Worm (Caenorhabditis elegans) whole organism, late embryonic: Measurements from ENCODE around the gene srlf-10.

ENCODE experiments used
- ceh-14 ChIP-seq: sonication (generic microtip); optimal IDR thresholded peaks from 2 replicates; lab custom pipeline; 2016; ENCODE audit warnings: missing genotype, missing genetic modification characterization, missing compliant biosample characterization
- ceh-24 ChIP-seq: sonication (generic microtip); optimal IDR thresholded peaks from 2 replicates; lab custom pipeline; 2016; ENCODE audit warnings: mild to moderate bottlenecking, missing genetic modification characterization, missing compliant biosample characterization
- dmd-4 ChIP-seq: sonication (generic microtip); optimal IDR thresholded peaks from 2 replicates; lab custom pipeline; 2016; ENCODE audit warnings: borderline replicate concordance, missing genetic modification characterization, missing compliant biosample characterization
- madf-2 ChIP-seq: sonication (generic microtip); optimal IDR thresholded peaks from 2 replicates; lab custom pipeline; 2017; ENCODE audit warnings: missing genetic modification characterization, missing compliant biosample characterization
- unc-42 ChIP-seq: sonication (generic microtip); optimal IDR thresholded peaks from 2 replicates; lab custom pipeline; 2016; ENCODE audit warnings: missing genotype, missing genetic modification characterization, missing compliant biosample characterization

ce11 chrIII:13393647-13394046 is 8.4 kb upstream of the srlf-10 start, which contains the start of gene qdpr-1:
- TF ChIP-seq madf-2 (tag; lab: Kevin White, UChicago) = no peak
- no peak for TF ChIP-seq dmd-4 (tag; lab: Kevin White, UChicago)
- TF ChIP-seq ceh-24 (tag; lab: Kevin White, UChicago) = no peak
- TF ChIP-seq ceh-14 (tag; lab: Kevin White, UChicago) = no peak
- no peak for TF ChIP-seq unc-42 (tag; lab: Kevin White, UChicago)
